Worm (Caenorhabditis elegans): Measurements from ENCODE around the gene Y71H2AM.3.

- TF ChIP-seq lin-35 (GFP tag; optimal IDR thresholded peaks at IDR 0.05): peak in 1 of 3 experiments; percentile 3
- TF ChIP-seq K12H6.12 (tag; optimal IDR thresholded peaks at IDR 0.05): no peak
- TF ChIP-seq Y53F4B.3 (GFP tag; IDR thresholded peaks at IDR 0.05): no peak
- TF ChIP-seq ets-4 (GFP tag; optimal IDR thresholded peaks at IDR 0.05): no peak
- TF ChIP-seq ztf-28 (GFP tag; IDR thresholded peaks at IDR 0.05): no peak
- no peak for TF ChIP-seq F10E7.11 (tag; optimal IDR thresholded peaks at IDR 0.05)
- TF ChIP-seq hsf-1 (GFP tag; IDR thresholded peaks at IDR 0.05): no peak
- TF ChIP-seq snpc-4 (GFP tag; optimal IDR thresholded peaks at IDR 0.05): no peak
- TF ChIP-seq snpc-4 (tag; optimal IDR thresholded peaks at IDR 0.05): no peak
- TF ChIP-seq rec-8 (tag; optimal IDR thresholded peaks at IDR 0.05): no peak
- no peak for TF ChIP-seq hlh-26 (GFP tag; conservative IDR thresholded peaks at IDR 0.05)
- no peak for TF ChIP-seq tlf-1 (GFP tag; optimal IDR thresholded peaks at IDR 0.05)
- TF ChIP-seq lin-40 (tag; optimal IDR thresholded peaks at IDR 0.05): no peak
Measured at ce11 chrIII:2780793-2781192, 24.4 kb upstream of the Y71H2AM.3 start, which contains the start of gene Y71H2AM.6.
